Fruit fly (Drosophila melanogaster) whole organism, embryonic: ENCODE measurements around the gene CG14715.

Source experiments
- ATbp ChIP-seq: fragments of 200-800 bp; sonication (Bioruptor generic); optimal IDR thresholded peaks from 2 replicates; lab custom pipeline; 2017; ENCODE audit warnings: missing biosample characterization, mild to moderate bottlenecking, missing genetic modification characterization, missing genetic modification reagents
- Atf-2 ChIP-seq: fragments of 200-800 bp; sonication (Bioruptor generic); optimal IDR thresholded peaks from 2 replicates; lab custom pipeline; 2016; ENCODE audit warnings: missing biosample characterization, missing genetic modification characterization
- CG10147 ChIP-seq: fragments of 200-800 bp; sonication (Bioruptor generic); optimal IDR thresholded peaks from 2 replicates; lab custom pipeline; 2019; ENCODE audit warnings: missing biosample characterization, mild to moderate bottlenecking, missing genetic modification characterization, moderate library complexity
- CG10959 ChIP-seq: fragments of 200-800 bp; sonication (Bioruptor generic); IDR thresholded peaks from 2 replicates; pipeline ENCODE4 v1.3.6; 2022; ENCODE audit warnings: missing biosample characterization, missing genetic modification characterization
- CG10979 ChIP-seq: fragments of 200-800 bp; sonication (Bioruptor generic); optimal IDR thresholded peaks from 2 replicates; lab custom pipeline; 2018; ENCODE audit warnings: missing biosample characterization, mild to moderate bottlenecking, missing genetic modification characterization, moderate library complexity
- CG11456 ChIP-seq: fragments of 200-800 bp; sonication (Bioruptor generic); IDR thresholded peaks from 3 replicates; pipeline ENCODE4 v1.3.6; 2022; ENCODE audit warnings: missing biosample characterization, missing genetic modification characterization
- CG11695 ChIP-seq: fragments of 200-800 bp; sonication (Bioruptor generic); IDR thresholded peaks from 3 replicates; pipeline ENCODE4 v1.3.6; 2022; ENCODE audit warnings: missing biosample characterization, missing genetic modification characterization
- CG12942 ChIP-seq: fragments of 200-800 bp; sonication (Bioruptor generic); optimal IDR thresholded peaks from 3 replicates; lab custom pipeline; 2016; ENCODE audit warnings: missing biosample characterization, missing genetic modification characterization
- CG13624 ChIP-seq: fragments of 200-800 bp; sonication (Bioruptor generic); optimal IDR thresholded peaks from 2 replicates; lab custom pipeline; 2016; ENCODE audit warnings: missing biosample characterization, missing genetic modification characterization
- CG15073 ChIP-seq: fragments of 200-800 bp; sonication (Bioruptor generic); optimal IDR thresholded peaks from 2 replicates; lab custom pipeline; 2016; ENCODE audit warnings: missing biosample characterization, missing genetic modification characterization
- CG15479 ChIP-seq: fragments of 200-800 bp; sonication (Bioruptor generic); optimal IDR thresholded peaks from 3 replicates; lab custom pipeline; 2019; ENCODE audit warnings: missing biosample characterization, mild to moderate bottlenecking, missing genetic modification characterization, moderate library complexity
- CG1832 ChIP-seq: fragments of 200-800 bp; sonication (Bioruptor generic); optimal IDR thresholded peaks from 2 replicates; lab custom pipeline; 2017; ENCODE audit warnings: missing biosample characterization, mild to moderate bottlenecking, missing genetic modification characterization, inconsistent platforms
- CG18764 ChIP-seq: fragments of 200-800 bp; sonication (Bioruptor generic); optimal IDR thresholded peaks from 3 replicates; lab custom pipeline; 2016; ENCODE audit warnings: missing biosample characterization, missing genetic modification characterization
- CG30403 ChIP-seq: fragments of 200-800 bp; sonication (Bioruptor generic); optimal IDR thresholded peaks from 3 replicates; lab custom pipeline; 2016; ENCODE audit warnings: missing biosample characterization, missing genetic modification characterization
- CG31441 ChIP-seq: fragments of 200-800 bp; sonication (Bioruptor generic); IDR thresholded peaks from 2 replicates; pipeline ENCODE4 v1.3.6; 2022; ENCODE audit warnings: missing biosample characterization, missing genetic modification characterization
- CG4360 ChIP-seq: fragments of 200-800 bp; sonication (Bioruptor generic); IDR thresholded peaks from 2 replicates; pipeline ENCODE4 v1.3.6; 2022; ENCODE audit warnings: missing biosample characterization, missing genetic modification characterization
- CG4404 ChIP-seq: fragments of 200-800 bp; sonication (Bioruptor generic); IDR thresholded peaks from 2 replicates; pipeline ENCODE4 v1.3.6; 2022; ENCODE audit warnings: missing biosample characterization, missing genetic modification characterization
- CG4854 ChIP-seq: fragments of 200-800 bp; sonication (Bioruptor generic); optimal IDR thresholded peaks from 2 replicates; lab custom pipeline; 2016; ENCODE audit warnings: missing biosample characterization, missing genetic modification characterization, inconsistent platforms
- CG6254 ChIP-seq: fragments of 200-800 bp; sonication (Bioruptor generic); optimal IDR thresholded peaks from 3 replicates; lab custom pipeline; 2017; ENCODE audit warnings: mild to moderate bottlenecking, missing biosample characterization, missing genetic modification reagents, missing genetic modification characterization
- CG6654 ChIP-seq: fragments of 200-800 bp; sonication (Bioruptor generic); optimal IDR thresholded peaks from 2 replicates; lab custom pipeline; 2017; ENCODE audit warnings: missing biosample characterization, mild to moderate bottlenecking, missing genetic modification characterization
- CG6683 ChIP-seq: fragments of 200-800 bp; sonication (Bioruptor generic); optimal IDR thresholded peaks from 2 replicates; lab custom pipeline; 2017; ENCODE audit warnings: missing biosample characterization, mild to moderate bottlenecking, missing genetic modification characterization, missing genetic modification reagents
- CG6765 ChIP-seq: fragments of 200-800 bp; sonication (Bioruptor generic); optimal IDR thresholded peaks from 3 replicates; lab custom pipeline; 2017; ENCODE audit warnings: missing biosample characterization, mild to moderate bottlenecking, missing genetic modification characterization
- CG7357 ChIP-seq: fragments of 200-800 bp; sonication (Bioruptor generic); IDR thresholded peaks from 3 replicates; pipeline ENCODE4 v1.3.6; 2022; ENCODE audit warnings: missing biosample characterization, missing genetic modification characterization
- CG7372 ChIP-seq: fragments of 200-800 bp; sonication (Bioruptor generic); IDR thresholded peaks from 2 replicates; pipeline ENCODE4 v1.3.6; 2022; ENCODE audit warnings: missing biosample characterization, missing genetic modification characterization
- CG7556 ChIP-seq: fragments of 200-800 bp; sonication (Bioruptor generic); optimal IDR thresholded peaks from 2 replicates; lab custom pipeline; 2017; ENCODE audit warnings: missing biosample characterization, mild to moderate bottlenecking, missing genetic modification characterization
- CG8944 ChIP-seq: fragments of 200-800 bp; sonication (Bioruptor generic); optimal IDR thresholded peaks from 3 replicates; lab custom pipeline; 2016; ENCODE audit warnings: missing biosample characterization, missing genetic modification characterization
- CG9797 ChIP-seq: fragments of 200-800 bp; sonication (Bioruptor generic); optimal IDR thresholded peaks from 3 replicates; lab custom pipeline; 2018; ENCODE audit warnings: missing biosample characterization, mild to moderate bottlenecking, missing genetic modification characterization
- Dek ChIP-seq: fragments of 200-800 bp; sonication (Bioruptor generic); optimal IDR thresholded peaks from 3 replicates; lab custom pipeline; 2019; ENCODE audit warnings: missing biosample characterization, mild to moderate bottlenecking, missing genetic modification characterization, moderate library complexity
- HLHmδ ChIP-seq: fragments of 200-800 bp; sonication (Bioruptor generic); optimal IDR thresholded peaks from 2 replicates; lab custom pipeline; 2018; ENCODE audit warnings: missing biosample characterization, mild to moderate bottlenecking, missing genetic modification characterization, moderate library complexity
- HmgD ChIP-seq: fragments of 200-800 bp; sonication (Bioruptor generic); optimal IDR thresholded peaks from 3 replicates; lab custom pipeline; 2016; ENCODE audit warnings: missing biosample characterization, missing genetic modification characterization
- Nf-YA ChIP-seq: fragments of 200-800 bp; sonication (Bioruptor generic); IDR thresholded peaks from 2 replicates; pipeline ENCODE4 v1.3.6; 2022; ENCODE audit warnings: missing biosample characterization, missing genetic modification characterization
- Ravus ChIP-seq: fragments of 200-800 bp; sonication (Bioruptor generic); IDR thresholded peaks from 2 replicates; pipeline ENCODE4 v1.3.6; 2022; ENCODE audit warnings: missing biosample characterization, missing genetic modification characterization
- Scr ChIP-seq: fragments of 200-800 bp; sonication (Bioruptor generic); IDR thresholded peaks from 2 replicates; pipeline ENCODE4 v1.3.6; 2022; ENCODE audit warnings: missing biosample characterization, missing genetic modification characterization; ENCODE audit not compliant: partially characterized antibody
- Usf ChIP-seq: fragments of 200-800 bp; sonication (Bioruptor generic); optimal IDR thresholded peaks from 2 replicates; lab custom pipeline; 2017; ENCODE audit warnings: missing genotype, missing biosample characterization, missing genetic modification characterization
- YL-1 ChIP-seq: fragments of 200-800 bp; sonication (Bioruptor generic); optimal IDR thresholded peaks from 3 replicates; lab custom pipeline; 2017; ENCODE audit warnings: missing biosample characterization, mild to moderate bottlenecking, missing genetic modification characterization
- abd-A ChIP-seq: fragments of 200-800 bp; sonication (Bioruptor generic); optimal IDR thresholded peaks from 3 replicates; lab custom pipeline; 2019; ENCODE audit warnings: missing biosample characterization, mild to moderate bottlenecking, missing genetic modification characterization, moderate library complexity
- ato ChIP-seq: fragments of 200-800 bp; sonication (Bioruptor generic); IDR thresholded peaks from 2 replicates; pipeline ENCODE4 v1.3.6; 2022; ENCODE audit warnings: missing biosample characterization, missing genetic modification characterization; ENCODE audit not compliant: partially characterized antibody
- bsh ChIP-seq, 2 experiments: fragments of 200-800 bp; sonication (Bioruptor generic); optimal IDR thresholded peaks; 2 replicates each; lab custom pipeline; 2017 to 2018; ENCODE audit warnings: mild to moderate bottlenecking in 2 of 2, missing biosample characterization in 2 of 2, missing genetic modification characterization in 2 of 2, moderate library complexity in 1 of 2
- cato ChIP-seq: fragments of 200-800 bp; sonication (Bioruptor generic); optimal IDR thresholded peaks from 2 replicates; lab custom pipeline; 2016; ENCODE audit warnings: missing biosample characterization, missing genetic modification characterization, borderline replicate concordance
- crc ChIP-seq: fragments of 200-800 bp; sonication (Bioruptor generic); optimal IDR thresholded peaks from 2 replicates; lab custom pipeline; 2016; ENCODE audit warnings: missing biosample characterization, missing genetic modification characterization
- emc ChIP-seq: fragments of 200-800 bp; sonication (Bioruptor generic); optimal IDR thresholded peaks from 2 replicates; lab custom pipeline; 2016; ENCODE audit warnings: missing biosample characterization, missing genetic modification characterization
- eve ChIP-seq, 2 experiments: fragments of >200 bp; optimal IDR thresholded peaks; 2 replicates each; lab custom pipeline; 2017; ENCODE audit warnings: missing biosample characterization in 2 of 2, missing genetic modification characterization in 2 of 2
- exex ChIP-seq: fragments of 200-800 bp; sonication (Bioruptor generic); optimal IDR thresholded peaks from 4 replicates; lab custom pipeline; 2018; ENCODE audit warnings: missing biosample characterization, mild to moderate bottlenecking, missing genetic modification characterization, moderate library complexity
- gro ChIP-seq: fragments of 200-800 bp; sonication (Bioruptor generic); optimal IDR thresholded peaks from 2 replicates; lab custom pipeline; 2016; ENCODE audit warnings: missing biosample characterization, missing genetic modification characterization
- her ChIP-seq: fragments of 200-800 bp; sonication (Bioruptor generic); optimal IDR thresholded peaks from 2 replicates; lab custom pipeline; 2016; ENCODE audit warnings: missing biosample characterization, missing genetic modification characterization
- maf-S ChIP-seq: fragments of 200-800 bp; sonication (Bioruptor generic); optimal IDR thresholded peaks from 2 replicates; lab custom pipeline; 2016; ENCODE audit warnings: missing biosample characterization, missing genetic modification characterization
- onecut ChIP-seq: fragments of 200-800 bp; sonication (Bioruptor generic); IDR thresholded peaks from 2 replicates; pipeline ENCODE4 v1.3.6; 2022; ENCODE audit warnings: missing biosample characterization, missing genetic modification characterization
- otp ChIP-seq: fragments of 200-800 bp; sonication (Bioruptor generic); IDR thresholded peaks from 3 replicates; pipeline ENCODE4, ENCODE4 v1.3.6; 2022; ENCODE audit warnings: missing biosample characterization, missing genetic modification characterization
- pb ChIP-seq: fragments of 200-800 bp; sonication (Bioruptor generic); optimal IDR thresholded peaks from 3 replicates; lab custom pipeline; 2016; ENCODE audit warnings: missing biosample characterization, missing genetic modification characterization
- salm ChIP-seq: fragments of 200-800 bp; sonication (Bioruptor generic); optimal IDR thresholded peaks from 2 replicates; lab custom pipeline; 2018; ENCODE audit warnings: missing biosample characterization, mild to moderate bottlenecking, missing genetic modification characterization
- tgo ChIP-seq: fragments of 200-800 bp; sonication (Bioruptor generic); IDR thresholded peaks from 3 replicates; pipeline ENCODE4 v1.3.6; 2022; ENCODE audit warnings: missing biosample characterization, missing genetic modification characterization

CG14715 gene

DNA sequence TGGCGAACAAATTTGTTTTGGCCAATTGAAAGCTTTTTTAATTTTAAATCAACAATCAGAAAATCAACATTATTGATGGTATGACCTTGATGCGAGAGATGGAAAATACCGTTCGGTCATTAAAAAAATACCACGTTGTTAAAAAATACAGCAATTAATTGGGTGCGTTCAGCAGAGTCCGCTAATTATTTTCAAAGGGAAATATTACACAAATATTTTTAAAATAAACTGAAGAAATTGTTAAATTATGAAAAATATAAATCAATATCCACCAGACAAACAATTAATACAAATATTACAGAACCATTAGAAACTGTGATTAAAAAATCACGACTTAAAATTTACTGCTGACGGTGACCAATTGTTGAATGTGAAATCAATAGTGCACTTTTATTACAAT lies 4.0 kb downstream of the CG14715 start, which contains the start of gene CG18476 (continued):
- TF ChIP-seq Ravus (GFP tag; lab: Robert Waterston, UW) (peak; percentile 80), CG7357 (GFP tag; lab: Robert Waterston, UW) (peak; percentile 88), CG15479 (GFP tag; lab: Kevin White, UChicago) (no peak), CG7556 (GFP tag; lab: Kevin White, UChicago) (peak; percentile 88), CG4854 (peak; percentile 67), CG30403 (GFP tag; lab: Kevin White, UChicago) (peak; percentile 95), eve (GFP tag; optimal IDR thresholded peaks at IDR 0.05; lab: Kevin White, UChicago) (no peak), Atf-2 (GFP tag; lab: Kevin White, UChicago) (peak; percentile 10), CG15073 (GFP tag; lab: Kevin White, UChicago) (no peak), CG18764 (GFP tag; lab: Kevin White, UChicago) (peak; percentile 87), CG12942 (GFP tag; lab: Kevin White, UChicago) (peak; percentile 77), Usf (peak; percentile 81), CG6683 (peak; percentile 73), CG1832 (GFP tag; lab: Kevin White, UChicago) (no peak), onecut (GFP tag; lab: Robert Waterston, UW) (peak; percentile 87), tgo (GFP tag; lab: Robert Waterston, UW) (peak; percentile 94), ato (GFP tag; lab: Robert Waterston, UW) (no peak), CG31441 (GFP tag; lab: Robert Waterston, UW) (peak; percentile 100), CG6765 (peak; percentile 80), exex (tag; lab: Kevin White, UChicago) (peak; percentile 85), HLHmδ (no peak), CG10147 (GFP tag; lab: Kevin White, UChicago) (peak; percentile 95), CG11456 (GFP tag; lab: Robert Waterston, UW) (peak; percentile 92), cato (GFP tag; lab: Kevin White, UChicago) (peak; percentile 55), otp (peak; percentile 75; the same call in 2 of the 3 replicates), crc (no peak), maf-S (GFP tag; lab: Kevin White, UChicago) (peak; percentile 59), Nf-YA (GFP tag; lab: Robert Waterston, UW) (peak; percentile 79), her (no peak), emc (GFP tag; lab: Kevin White, UChicago) (peak; percentile 42), CG10979 (tag; lab: Kevin White, UChicago) (peak; percentile 93), CG9797 (peak; percentile 47), bsh (GFP tag; optimal IDR thresholded peaks at IDR 0.05; lab: Kevin White, UChicago) (peak; percentile 2 to 93), CG8944 (GFP tag; lab: Kevin White, UChicago) (peak; percentile 36), gro (GFP tag; lab: Kevin White, UChicago) (peak; percentile 80), Dek (tag; lab: Kevin White, UChicago) (peak; percentile 94), CG6654 (GFP tag; lab: Kevin White, UChicago) (peak; percentile 73), CG6254 (GFP tag; lab: Kevin White, UChicago) (peak; percentile 84), CG4404 (GFP tag; lab: Robert Waterston, UW) (peak; percentile 87), CG7372 (peak; percentile 95), salm (peak; percentile 85), Scr (GFP tag; lab: Robert Waterston, UW) (no peak; the same call in 1 of the 2 replicates), abd-A (tag; lab: Kevin White, UChicago) (no peak), CG13624 (peak; percentile 74), YL-1 (GFP tag; lab: Kevin White, UChicago) (peak; percentile 69), CG4360 (GFP tag; lab: Robert Waterston, UW) (peak; percentile 50; the same call in 1 of the 2 replicates), pb (GFP tag; lab: Kevin White, UChicago) (no peak), CG11695 (GFP tag; lab: Robert Waterston, UW) (peak; percentile 94), HmgD (GFP tag; lab: Kevin White, UChicago) (no peak), ATbp (GFP tag; lab: Kevin White, UChicago) (peak; percentile 78), CG10959 (GFP tag; lab: Robert Waterston, UW) (peak; percentile 75)
